Worm (Caenorhabditis elegans): ENCODE data around the gene tsp-1.

tsp-1 gene

ce11 chrIII:8202754-8203153, 36.5 kb downstream of the tsp-1 start, which contains the start of gene snb-5:
TSS of gene snb-5 (plus strand) at chrIII:8203054.
- TF ChIP-seq ZK546.5 (tag; optimal IDR thresholded peaks at IDR 0.05), result no peak
- TF ChIP-seq T20F7.1 (GFP tag; optimal IDR thresholded peaks at IDR 0.05), result no peak
- TF ChIP-seq unc-130 (GFP tag; optimal IDR thresholded peaks at IDR 0.05), result no peak
- TF ChIP-seq F49E8.2 (tag; optimal IDR thresholded peaks at IDR 0.05; ENCODE audit: borderline replicate concordance), result no peak
- TF ChIP-seq lin-29 (GFP tag; IDR thresholded peaks at IDR 0.05), result no peak
- no peak for TF ChIP-seq lir-3 (tag; optimal IDR thresholded peaks at IDR 0.05)
- no peak for TF ChIP-seq fos-1 (tag; optimal IDR thresholded peaks at IDR 0.05)
- TF ChIP-seq F26F4.8 (GFP tag; conservative IDR thresholded peaks at IDR 0.05), result no peak
- TF ChIP-seq lin-13 (GFP tag; optimal IDR thresholded peaks at IDR 0.05), result no peak
- TF ChIP-seq attf-4 (tag; optimal IDR thresholded peaks at IDR 0.05), result no peak
- no peak for TF ChIP-seq egl-43 (GFP tag; IDR thresholded peaks at IDR 0.05)
- TF ChIP-seq ceh-28 (tag; optimal IDR thresholded peaks at IDR 0.05), result no peak
- no peak for TF ChIP-seq lin-15B (tag; optimal IDR thresholded peaks at IDR 0.05)
- no peak for TF ChIP-seq aly-2 (tag; optimal IDR thresholded peaks at IDR 0.05)
- no peak for TF ChIP-seq ceh-44 (GFP tag; IDR thresholded peaks at IDR 0.05)
- TF ChIP-seq vab-7 (GFP tag; IDR thresholded peaks at IDR 0.05), result no peak
- no peak for TF ChIP-seq ceh-82 (tag; optimal IDR thresholded peaks at IDR 0.05)
- no peak for TF ChIP-seq tag-97 (GFP tag; IDR thresholded peaks at IDR 0.05)
- TF ChIP-seq snpc-1.2 (GFP tag; IDR thresholded peaks at IDR 0.05), result no peak
- no peak for TF ChIP-seq egl-27 (tag; optimal IDR thresholded peaks at IDR 0.05)

- TF ChIP-seq madf-9 (GFP tag; conservative IDR thresholded peaks at IDR 0.05) (no peak), unc-62 (GFP tag; optimal IDR thresholded peaks at IDR 0.05 in 1 of 2) (peak in 1 of 2 experiments; percentile 28), unc-62 (tag; optimal IDR thresholded peaks at IDR 0.05) (no peak), nhr-41 (GFP tag; IDR thresholded peaks at IDR 0.05) (no peak), nhr-11 (tag; optimal IDR thresholded peaks at IDR 0.05) (peak; percentile 45), hmg-1.1 (GFP tag; IDR thresholded peaks at IDR 0.05) (no peak), dpl-1 (GFP tag; optimal IDR thresholded peaks at IDR 0.05) (peak; percentile 6), Y75B8A.6 (GFP tag; IDR thresholded peaks at IDR 0.05) (no peak), ceh-44 (GFP tag; IDR thresholded peaks at IDR 0.05) (no peak), hlh-30 (tag; optimal IDR thresholded peaks at IDR 0.05; ENCODE audit: insufficient read depth) (peak; percentile 66), mes-2 (tag; optimal IDR thresholded peaks at IDR 0.05; ENCODE audit: poor library complexity, severe bottlenecking) (no peak), T20F7.1 (GFP tag; optimal IDR thresholded peaks at IDR 0.05) (no peak), nhr-111 (GFP tag; optimal IDR thresholded peaks at IDR 0.05) (no peak), R02D3.7 (tag; optimal IDR thresholded peaks at IDR 0.05) (no peak), mxl-3 (GFP tag; optimal IDR thresholded peaks at IDR 0.05) (no peak), vab-7 (GFP tag; IDR thresholded peaks at IDR 0.05) (0 out of 2 replicates have a peak, but pooled peaks have one; percentile 35), zip-11 (GFP tag; IDR thresholded peaks at IDR 0.05) (no peak), gei-8 (GFP tag; optimal IDR thresholded peaks at IDR 0.05) (no peak), dmd-8 (GFP tag; IDR thresholded peaks at IDR 0.05) (no peak), lin-1 (GFP tag; IDR thresholded peaks at IDR 0.05) (no peak), aly-2 (tag; optimal IDR thresholded peaks at IDR 0.05) (no peak), zfp-2 (tag; optimal IDR thresholded peaks at IDR 0.05) (no peak), F10B5.3 (tag; optimal IDR thresholded peaks at IDR 0.05) (no peak), lim-7 (GFP tag; IDR thresholded peaks at IDR 0.05) (no peak), ama-1 (optimal IDR thresholded peaks at IDR 0.05) (no peak), daf-16 (GFP tag; optimal IDR thresholded peaks at IDR 0.05) (no peak), daf-16 (tag; optimal IDR thresholded peaks at IDR 0.05) (no peak), nhr-237 (tag; optimal IDR thresholded peaks at IDR 0.05) (no peak), dmd-6 (GFP tag; IDR thresholded peaks at IDR 0.05) (0 out of 2 replicates have a peak, but pooled peaks have one; percentile 8), F26F4.8 (GFP tag; conservative IDR thresholded peaks at IDR 0.05) (no peak), duxl-1 (tag; optimal IDR thresholded peaks at IDR 0.05; ENCODE audit: poor library complexity) (no peak), cey-2 (tag; optimal IDR thresholded peaks at IDR 0.05; ENCODE audit: borderline replicate concordance, insufficient read depth) (no peak), hlh-11 (tag; optimal IDR thresholded peaks at IDR 0.05) (no peak), lin-38 (GFP tag; IDR thresholded peaks at IDR 0.05) (no peak), lir-3 (tag; optimal IDR thresholded peaks at IDR 0.05) (no peak), skn-1 (tag; optimal IDR thresholded peaks at IDR 0.05) (no peak), nhr-77 (tag; optimal IDR thresholded peaks at IDR 0.05) (no peak)
Observed at ce11 chrIII:8201760-8202159, 37.5 kb downstream of the tsp-1 start.
